Fruit fly (Drosophila melanogaster): ENCODE data around the gene CG4119.
A peak's percentile ranks its signal among the peaks of the same experiment; 100 is the strongest.

The CG4119 gene

dm6 chrX:5695035-5695434 lies 29.2 kb downstream of the CG4119 start, which contains the start of gene CG3149:
CG3149 (minus strand) TSS chrX:5695205.
- TF ChIP-seq Sox15 (GFP tag; optimal IDR thresholded peaks at IDR 0.05) (no peak), Eip78C (GFP tag) (peak; percentile 45)

- no peak for TF ChIP-seq Eip78C (GFP tag)
- no peak for TF ChIP-seq CG4318 (GFP tag; optimal IDR thresholded peaks at IDR 0.05)
- no peak for TF ChIP-seq CG6792 (GFP tag; optimal IDR thresholded peaks at IDR 0.05)
- peak; percentile 64 for TF ChIP-seq dsx (GFP tag; optimal IDR thresholded peaks at IDR 0.05; ENCODE audit: poor library complexity, severe bottlenecking)
- peak; percentile 86 for TF ChIP-seq CG3032 (tag; optimal IDR thresholded peaks at IDR 0.05)
- TF ChIP-seq eg (GFP tag; IDR thresholded peaks at IDR 0.05) = peak; percentile 22; the same call in 1 of the 3 replicates
- TF ChIP-seq CG6163 (GFP tag; IDR thresholded peaks at IDR 0.05) = peak; percentile 37
- TF ChIP-seq Ets96B (tag; optimal IDR thresholded peaks at IDR 0.05) = peak; percentile 84
- peak; percentile 29 for TF ChIP-seq CG10669 (GFP tag; optimal IDR thresholded peaks at IDR 0.05)
Observed at dm6 chrX:5695958-5696357, 30.1 kb downstream of the CG4119 start.

- TF ChIP-seq pdm3 (GFP tag; optimal IDR thresholded peaks at IDR 0.05) (peak; percentile 98), salr (GFP tag; optimal IDR thresholded peaks at IDR 0.05) (peak; percentile 93 to 95), CG10669 (GFP tag; optimal IDR thresholded peaks at IDR 0.05) (peak; percentile 94), spab (GFP tag; optimal IDR thresholded peaks at IDR 0.05) (peak; percentile 97), Eip75B (GFP tag; optimal IDR thresholded peaks at IDR 0.05) (peak; percentile 98), CG11762 (GFP tag; optimal IDR thresholded peaks at IDR 0.05; ENCODE audit: insufficient read depth) (peak; percentile 97), lz (GFP tag; optimal IDR thresholded peaks at IDR 0.05) (peak; percentile 98), CG10631 (GFP tag; optimal IDR thresholded peaks at IDR 0.05) (peak; percentile 97), dsx (GFP tag; optimal IDR thresholded peaks at IDR 0.05; ENCODE audit: poor library complexity, severe bottlenecking) (peak; percentile 84), ss (GFP tag; optimal IDR thresholded peaks at IDR 0.05) (peak; percentile 95 to 97), dac (GFP tag; optimal IDR thresholded peaks at IDR 0.05) (peak; percentile 96), Sox14 (GFP tag; optimal IDR thresholded peaks at IDR 0.05) (peak; percentile 98), CG8632 (GFP tag; optimal IDR thresholded peaks at IDR 0.05) (peak; percentile 95), CG6163 (GFP tag; IDR thresholded peaks at IDR 0.05) (peak; percentile 99), Lpt (GFP tag; optimal IDR thresholded peaks at IDR 0.05) (peak; percentile 94), net (GFP tag; optimal IDR thresholded peaks at IDR 0.05) (peak; percentile 97), CG8119 (GFP tag; IDR thresholded peaks at IDR 0.05) (peak; percentile 94), CG3032 (tag; optimal IDR thresholded peaks at IDR 0.05) (peak; percentile 74), Ets21C (GFP tag; optimal IDR thresholded peaks at IDR 0.05) (peak; percentile 96), Eip78C (GFP tag) (peak; percentile 99), CG6276 (GFP tag; optimal IDR thresholded peaks at IDR 0.05) (peak; percentile 94), CG6854 (GFP tag; optimal IDR thresholded peaks at IDR 0.05) (peak; percentile 95), Hr4 (GFP tag; optimal IDR thresholded peaks at IDR 0.05) (peak; percentile 97), fd59A (GFP tag; optimal IDR thresholded peaks at IDR 0.05) (peak; percentile 96), CG15336 (GFP tag; IDR thresholded peaks at IDR 0.05) (peak; percentile 95), vri (GFP tag; optimal IDR thresholded peaks at IDR 0.05) (peak; percentile 96), CG34406 (GFP tag; optimal IDR thresholded peaks at IDR 0.05) (peak; percentile 97), topi (GFP tag; optimal IDR thresholded peaks at IDR 0.05) (peak; percentile 99), CG7368 (GFP tag; optimal IDR thresholded peaks at IDR 0.05) (peak; percentile 99), Blimp-1 (GFP tag; optimal IDR thresholded peaks at IDR 0.05) (peak; percentile 70), CG31627 (GFP tag; optimal IDR thresholded peaks at IDR 0.05) (peak; percentile 98), CG11902 (GFP tag; optimal IDR thresholded peaks at IDR 0.05) (peak; percentile 96), eg (GFP tag; IDR thresholded peaks at IDR 0.05) (peak; percentile 97), esn (GFP tag; optimal IDR thresholded peaks at IDR 0.05) (peak; percentile 98), CG6808 (GFP tag; optimal IDR thresholded peaks at IDR 0.05) (peak; percentile 97), cyc (GFP tag; optimal IDR thresholded peaks at IDR 0.05) (peak; percentile 99), CG9139 (GFP tag; optimal IDR thresholded peaks at IDR 0.05) (peak; percentile 94), Smox (GFP tag; optimal IDR thresholded peaks at IDR 0.05) (peak; percentile 97), CG32006 (GFP tag; optimal IDR thresholded peaks at IDR 0.05) (peak; percentile 97), Ets96B (tag; optimal IDR thresholded peaks at IDR 0.05) (peak; percentile 83), CG6792 (GFP tag; optimal IDR thresholded peaks at IDR 0.05) (peak; percentile 98), svp (GFP tag) (peak; percentile 99), CG3919 (GFP tag; optimal IDR thresholded peaks at IDR 0.05) (peak; percentile 99), CG4318 (GFP tag; optimal IDR thresholded peaks at IDR 0.05) (peak; percentile 94)
Observed at dm6 chrX:5696436-5697022, 30.7 kb downstream of the CG4119 start.
